Worm (Caenorhabditis elegans) whole organism, L4 larva: ENCODE results near the gene fbxa-160.

Experiments used
- F10B5.3 ChIP-seq: sonication (generic microtip); optimal IDR thresholded peaks from 2 replicates; lab custom pipeline; 2016; ENCODE audit warnings: mild to moderate bottlenecking, missing genetic modification characterization, missing compliant biosample characterization
- F37D6.2 ChIP-seq: sonication (generic microtip); optimal IDR thresholded peaks from 2 replicates; lab custom pipeline; 2016; ENCODE audit warnings: mild to moderate bottlenecking, missing genetic modification characterization, missing compliant biosample characterization
- R02D3.7 ChIP-seq: fragments of 150-350 bp; sonication (generic microtip); optimal IDR thresholded peaks from 3 replicates; lab custom pipeline; 2014; ENCODE audit warnings: missing biosample characterization, missing genetic modification characterization
- ZK337.2 ChIP-seq: fragments of 200-800 bp; sonication (Bioruptor generic); IDR thresholded peaks from 2 replicates; pipeline ENCODE4 v1.3.6; 2022; ENCODE audit warnings: missing genetic modification reagents, missing genetic modification characterization, missing compliant biosample characterization
- aha-1 ChIP-seq: fragments of 150-350 bp; peaks from one replicate; lab custom pipeline; 2014; ENCODE audit warnings: missing biosample characterization, missing genetic modification characterization
- ama-1 ChIP-seq: fragments of 150-350 bp; optimal IDR thresholded peaks from 2 replicates; lab custom pipeline; 2014; ENCODE audit warnings: inconsistent platforms, mixed read lengths
- ceh-20 ChIP-seq: fragments of 200-800 bp; sonication (Bioruptor generic); IDR thresholded peaks from 2 replicates; pipeline ENCODE4 v1.3.6; 2022; ENCODE audit warnings: missing genetic modification reagents, missing genetic modification characterization, missing compliant biosample characterization
- ceh-44 ChIP-seq: fragments of 200-800 bp; sonication (Bioruptor generic); IDR thresholded peaks from 2 replicates; pipeline ENCODE4 v1.3.6; 2022; ENCODE audit warnings: missing genetic modification reagents, missing genetic modification characterization, missing compliant biosample characterization
- ceh-62 ChIP-seq: sonication (generic microtip); optimal IDR thresholded peaks from 2 replicates; lab custom pipeline; 2017; ENCODE audit warnings: missing biosample characterization, missing genetic modification characterization
- ces-1 ChIP-seq: fragments of 150-350 bp; sonication (generic microtip); optimal IDR thresholded peaks from 4 replicates; lab custom pipeline; 2014; ENCODE audit warnings: missing biosample characterization, missing genetic modification reagents, missing genetic modification characterization
- cey-2 ChIP-seq: sonication (generic microtip); optimal IDR thresholded peaks from 3 replicates; lab custom pipeline; 2017; ENCODE audit warnings: missing genetic modification characterization, mild to moderate bottlenecking, missing compliant biosample characterization, antibody characterized with exemption, borderline replicate concordance; ENCODE audit not compliant: insufficient read depth
- daf-19 ChIP-seq: fragments of 200-800 bp; sonication (Bioruptor generic); conservative IDR thresholded peaks from 2 replicates; pipeline ENCODE4 v1.3.6; 2022; ENCODE audit warnings: missing genetic modification characterization, missing compliant biosample characterization
- dmd-9 ChIP-seq: fragments of 200-800 bp; sonication (Bioruptor generic); IDR thresholded peaks from 2 replicates; pipeline ENCODE4 v1.3.6; 2022; ENCODE audit warnings: missing genetic modification reagents, missing genetic modification characterization, missing compliant biosample characterization
- dpl-1 ChIP-seq: fragments of 150-350 bp; optimal IDR thresholded peaks from 2 replicates; lab custom pipeline; 2014; ENCODE audit warnings: missing biosample characterization, missing genetic modification reagents, missing genetic modification characterization
- egl-27 ChIP-seq: sonication (generic microtip); optimal IDR thresholded peaks from 3 replicates; lab custom pipeline; 2017; ENCODE audit warnings: missing biosample characterization, missing genetic modification reagents, missing genetic modification characterization
- egl-43 ChIP-seq: fragments of 200-800 bp; sonication (Bioruptor generic); IDR thresholded peaks from 2 replicates; pipeline ENCODE4 v1.3.6; 2022; ENCODE audit warnings: missing genetic modification reagents, missing genetic modification characterization, missing compliant biosample characterization
- hif-1 ChIP-seq, 2 experiments: sonication (generic microtip); optimal IDR thresholded peaks; 2 replicates each; lab custom pipeline; 2016 to 2017; ENCODE audit warnings: missing compliant biosample characterization in 2 of 2, missing genetic modification characterization in 2 of 2, missing genetic modification reagents in 2 of 2, missing genotype in 2 of 2, mild to moderate bottlenecking in 1 of 2
- hlh-11 ChIP-seq: fragments of 200-800 bp; sonication (Bioruptor generic); optimal IDR thresholded peaks from 2 replicates; lab custom pipeline; 2018; ENCODE audit warnings: mild to moderate bottlenecking, missing genetic modification characterization, missing compliant biosample characterization
- hlh-30 ChIP-seq: sonication (generic microtip); optimal IDR thresholded peaks from 2 replicates; lab custom pipeline; 2017; ENCODE audit warnings: antibody characterized with exemption, mild to moderate bottlenecking, missing genetic modification characterization, missing compliant biosample characterization; ENCODE audit not compliant: insufficient read depth
- hmg-1.1 ChIP-seq: fragments of 200-800 bp; sonication (Bioruptor generic); IDR thresholded peaks from 2 replicates; pipeline ENCODE4 v1.3.6; 2022; ENCODE audit warnings: missing genetic modification reagents, missing genetic modification characterization, missing compliant biosample characterization
- lin-29 ChIP-seq: fragments of 200-800 bp; sonication (Bioruptor generic); IDR thresholded peaks from 2 replicates; pipeline ENCODE4 v1.3.6; 2022; ENCODE audit warnings: missing genetic modification reagents, missing genetic modification characterization, missing compliant biosample characterization
- lin-38 ChIP-seq: fragments of 200-800 bp; sonication (Bioruptor generic); IDR thresholded peaks from 2 replicates; pipeline ENCODE4 v1.3.6; 2022; ENCODE audit warnings: missing genetic modification reagents, missing genetic modification characterization, missing compliant biosample characterization
- lsy-2 ChIP-seq, 2 experiments: fragments of 150-350 bp in 1 of 2; sonication (generic microtip) in 1 of 2; optimal IDR thresholded peaks; 2 replicates each; lab custom pipeline; 2014 to 2017; ENCODE audit warnings: missing biosample characterization in 2 of 2, missing genetic modification characterization in 2 of 2
- madf-9 ChIP-seq: fragments of 200-800 bp; sonication (Bioruptor generic); conservative IDR thresholded peaks from 2 replicates; pipeline ENCODE4 v1.3.6; 2022; ENCODE audit warnings: missing genetic modification reagents, missing genetic modification characterization, missing compliant biosample characterization
- nhr-102 ChIP-seq: sonication (generic microtip); optimal IDR thresholded peaks from 2 replicates; lab custom pipeline; 2016; ENCODE audit warnings: mild to moderate bottlenecking, missing genetic modification characterization, moderate library complexity, missing compliant biosample characterization
- nhr-11 ChIP-seq: fragments of 150-350 bp; optimal IDR thresholded peaks from 2 replicates; lab custom pipeline; 2014; ENCODE audit warnings: missing biosample characterization, missing genetic modification characterization
- nhr-237 ChIP-seq: sonication (generic microtip); optimal IDR thresholded peaks from 2 replicates; lab custom pipeline; 2017; ENCODE audit warnings: missing biosample characterization, missing genetic modification characterization
- nhr-41 ChIP-seq: fragments of 200-800 bp; sonication (Bioruptor generic); IDR thresholded peaks from 2 replicates; pipeline ENCODE4 v1.3.6; 2022; ENCODE audit warnings: missing genetic modification reagents, missing genetic modification characterization, missing compliant biosample characterization
- nhr-42 ChIP-seq: fragments of 200-800 bp; sonication (Bioruptor generic); IDR thresholded peaks from 2 replicates; pipeline ENCODE4 v1.3.6; 2022; ENCODE audit warnings: missing genetic modification characterization, missing compliant biosample characterization
- pha-4 ChIP-seq, 2 experiments: fragments of 150-350 bp in 1 of 2; fragments of 200-800 bp in 1 of 2; sonication (Bioruptor generic) in 1 of 2; IDR thresholded peaks in 1 of 2; optimal IDR thresholded peaks in 1 of 2; 2 replicates each; pipeline versions ENCODE4 v1.3.6 to Lab custom; 2014 to 2022; ENCODE audit warnings: missing genetic modification characterization in 2 of 2, missing genetic modification reagents in 2 of 2, missing biosample characterization in 1 of 2, missing compliant biosample characterization in 1 of 2
- pqm-1 ChIP-seq: sonication (generic microtip); optimal IDR thresholded peaks from 2 replicates; lab custom pipeline; 2017; ENCODE audit warnings: missing biosample characterization, missing genetic modification characterization
- rbr-2 ChIP-seq: sonication (generic microtip); optimal IDR thresholded peaks from 2 replicates; lab custom pipeline; 2016; ENCODE audit warnings: missing genotype, missing genetic modification characterization, missing compliant biosample characterization
- snpc-4 ChIP-seq: fragments of 150-350 bp; optimal IDR thresholded peaks from 2 replicates; lab custom pipeline; 2014; ENCODE audit warnings: missing biosample characterization, missing genetic modification characterization
- spr-1 ChIP-seq: sonication (generic microtip); optimal IDR thresholded peaks from 2 replicates; lab custom pipeline; 2016; ENCODE audit warnings: mild to moderate bottlenecking, missing genetic modification characterization, missing compliant biosample characterization
- spr-3 ChIP-seq: fragments of 200-800 bp; sonication (Bioruptor generic); optimal IDR thresholded peaks from 2 replicates; lab custom pipeline; 2018; ENCODE audit warnings: mild to moderate bottlenecking, missing genetic modification characterization, missing compliant biosample characterization
- unc-130 ChIP-seq: sonication (generic microtip); optimal IDR thresholded peaks from 2 replicates; lab custom pipeline; 2016; ENCODE audit warnings: missing genetic modification reagents, missing genetic modification characterization, missing compliant biosample characterization
- vab-7 ChIP-seq: fragments of 200-800 bp; sonication (Bioruptor generic); IDR thresholded peaks from 2 replicates; pipeline ENCODE4 v1.3.6; 2022; ENCODE audit warnings: missing genetic modification reagents, missing genetic modification characterization, missing compliant biosample characterization
- zip-2 ChIP-seq: fragments of 150-350 bp; optimal IDR thresholded peaks from 2 replicates; lab custom pipeline; 2014; ENCODE audit warnings: missing biosample characterization, missing genetic modification characterization

Gene fbxa-160

ce11 chrII:1654917-1655316 is 30.4 kb upstream of the fbxa-160 start, which contains the start of gene btb-12:
Gene btb-12 (plus strand): TSS chrII:1655217.
- TF ChIP-seq pha-4 (GFP tag; IDR thresholded peaks at IDR 0.05; lab: Robert Waterston, UW) = no peak
- TF ChIP-seq pha-4 (tag; optimal IDR thresholded peaks at IDR 0.05; lab: Kevin White, UChicago) = no peak
- TF ChIP-seq vab-7 (GFP tag; lab: Robert Waterston, UW) = no peak
- no peak for TF ChIP-seq hif-1 (tag; optimal IDR thresholded peaks at IDR 0.05; lab: Kevin White, UChicago)
- TF ChIP-seq dmd-9 (GFP tag; lab: Robert Waterston, UW) = no peak
- TF ChIP-seq R02D3.7 (tag; lab: Kevin White, UChicago) = no peak
- TF ChIP-seq, all 104 proteins: peak for 0

DNA sequence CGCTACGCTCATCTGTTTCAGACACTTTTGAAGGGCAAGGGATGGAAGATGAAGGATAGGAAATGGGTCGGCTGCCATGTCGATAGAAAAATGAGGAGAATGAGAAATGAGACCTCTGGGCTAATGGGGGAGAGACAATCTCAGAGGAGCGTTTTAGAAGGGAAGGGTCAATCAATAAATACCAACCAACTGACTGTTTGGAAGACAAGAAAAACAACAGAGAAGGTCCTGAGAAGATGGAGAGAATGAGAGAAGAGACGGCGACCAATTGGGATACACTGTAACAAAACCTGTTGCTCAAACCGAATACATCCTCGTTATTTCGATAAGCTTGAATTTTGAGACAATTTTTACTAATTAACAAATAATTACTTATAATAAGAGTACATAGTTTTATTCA is 28.9 kb upstream of the fbxa-160 start, which contains the start of gene fbxb-15:
Gene fbxb-15 (minus strand): TSS at position 101 of the 400 bp plus-strand sequence.
- no peak for TF ChIP-seq vab-7 (GFP tag; lab: Robert Waterston, UW)

- TF ChIP-seq F37D6.2 (tag; lab: Kevin White, UChicago) = no peak
- TF ChIP-seq lin-29 (GFP tag; lab: Robert Waterston, UW) = no peak
- TF ChIP-seq lin-38 (GFP tag; lab: Robert Waterston, UW) = no peak
- TF ChIP-seq pha-4 (GFP tag; IDR thresholded peaks at IDR 0.05; lab: Robert Waterston, UW) = no peak
- no peak for TF ChIP-seq pha-4 (tag; optimal IDR thresholded peaks at IDR 0.05; lab: Kevin White, UChicago)
- TF ChIP-seq egl-43 (GFP tag; lab: Robert Waterston, UW) = no peak
- no peak for TF ChIP-seq aha-1 (tag; lab: Kevin White, UChicago)
- TF ChIP-seq zip-2 = no peak
Measured at ce11 chrII:1651804-1652203, 27.3 kb upstream of the fbxa-160 start, which contains the start of gene fbxb-16. Gene fbxb-16 (minus strand): TSS chrII:1651904.

DNA sequence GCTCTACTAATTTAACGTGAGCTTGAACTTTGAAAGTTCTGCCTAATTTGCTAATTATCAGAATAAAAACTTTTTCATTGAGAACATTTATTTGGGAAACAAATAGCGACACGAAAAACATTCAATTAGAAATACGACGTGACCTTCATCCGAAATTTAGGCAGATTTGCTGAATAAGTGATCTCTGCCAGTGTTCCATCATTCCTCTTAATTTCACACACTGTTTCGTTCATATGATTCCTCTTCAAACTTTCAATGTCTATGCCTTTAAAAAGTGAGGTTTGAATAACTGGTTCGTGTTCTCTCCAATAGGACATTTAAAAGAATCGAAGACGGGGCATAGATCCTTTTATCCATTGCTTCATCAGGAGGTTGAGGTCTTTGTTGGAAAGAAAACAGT is 26.0 kb upstream of the fbxa-160 start, which contains the start of gene fbxb-20:
Gene fbxb-20 (minus strand): TSS at position 101 of the 400 bp plus-strand sequence.
- TF ChIP-seq nhr-237 (tag; lab: Kevin White, UChicago) (no peak), nhr-42 (GFP tag; lab: Robert Waterston, UW) (no peak), hlh-11 (tag; lab: Kevin White, UChicago) (no peak), hif-1 (tag; optimal IDR thresholded peaks at IDR 0.05; lab: Kevin White, UChicago) (no peak), unc-130 (GFP tag; lab: Kevin White, UChicago) (no peak), lsy-2 (tag; optimal IDR thresholded peaks at IDR 0.05; lab: Kevin White, UChicago) (no peak), ces-1 (GFP tag; lab: Kevin White, UChicago) (no peak), nhr-41 (GFP tag; lab: Robert Waterston, UW) (no peak), spr-3 (GFP tag; lab: Kevin White, UChicago) (no peak), nhr-11 (tag; lab: Kevin White, UChicago) (no peak), pqm-1 (tag; lab: Kevin White, UChicago) (no peak), pha-4 (GFP tag; IDR thresholded peaks at IDR 0.05; lab: Robert Waterston, UW) (no peak), pha-4 (tag; optimal IDR thresholded peaks at IDR 0.05; lab: Kevin White, UChicago) (no peak), snpc-4 (no peak)

- TF ChIP-seq hlh-30 (tag; lab: Kevin White, UChicago) (no peak), ceh-20 (GFP tag; lab: Robert Waterston, UW) (no peak), lsy-2 (tag; optimal IDR thresholded peaks at IDR 0.05; lab: Kevin White, UChicago) (no peak), egl-27 (tag; lab: Kevin White, UChicago) (no peak), daf-19 (GFP tag; lab: Robert Waterston, UW) (no peak), ZK337.2 (GFP tag; lab: Robert Waterston, UW) (no peak), spr-1 (tag; lab: Kevin White, UChicago) (no peak), hmg-1.1 (no peak), F10B5.3 (no peak), madf-9 (GFP tag; lab: Robert Waterston, UW) (no peak), ceh-44 (GFP tag; lab: Robert Waterston, UW) (no peak), rbr-2 (tag; lab: Kevin White, UChicago) (no peak), cey-2 (no peak), ama-1 (no peak), ceh-62 (tag; lab: Kevin White, UChicago) (no peak), dpl-1 (GFP tag; lab: Kevin White, UChicago) (no peak), nhr-102 (no peak)
Measured at ce11 chrII:1648768-1649167, 24.3 kb upstream of the fbxa-160 start, which contains the start of gene fbxb-21. Gene fbxb-21 (minus strand): TSS chrII:1648868.
